Fruit fly (Drosophila melanogaster) whole organism, prepupa: ENCODE results near the gene acj6.
A peak's percentile ranks its signal among the peaks of the same experiment; 100 is the strongest.

Source experiments
- CG11294 ChIP-seq: fragments of 200-800 bp; sonication (Bioruptor generic); IDR thresholded peaks from 2 replicates; pipeline ENCODE4 v1.3.6; 2022; ENCODE audit warnings: missing biosample characterization, missing genetic modification characterization
- CG11902 ChIP-seq: fragments of 200-800 bp; sonication (Bioruptor generic); optimal IDR thresholded peaks from 3 replicates; lab custom pipeline; 2016; ENCODE audit warnings: missing biosample characterization, missing genetic modification characterization
- CG15336 ChIP-seq: fragments of 200-800 bp; sonication (Bioruptor generic); IDR thresholded peaks from 2 replicates; pipeline ENCODE4 v1.3.6; 2022; ENCODE audit warnings: missing biosample characterization, missing genetic modification characterization
- CG1621 ChIP-seq: fragments of 200-800 bp; sonication (Bioruptor generic); optimal IDR thresholded peaks from 3 replicates; lab custom pipeline; 2018; ENCODE audit warnings: missing biosample characterization, mild to moderate bottlenecking, missing genetic modification characterization
- CG16779 ChIP-seq: fragments of 200-800 bp; sonication (Bioruptor generic); optimal IDR thresholded peaks from 3 replicates; lab custom pipeline; 2017; ENCODE audit warnings: missing biosample characterization, mild to moderate bottlenecking, missing genetic modification characterization
- CG3032 ChIP-seq: fragments of 200-800 bp; optimal IDR thresholded peaks from 2 replicates; lab custom pipeline; 2019; ENCODE audit warnings: missing biosample characterization, mild to moderate bottlenecking, missing genetic modification characterization, moderate library complexity
- CG31627 ChIP-seq: fragments of 200-800 bp; sonication (Bioruptor generic); optimal IDR thresholded peaks from 3 replicates; lab custom pipeline; 2016; ENCODE audit warnings: missing biosample characterization, missing genetic modification characterization
- CG32006 ChIP-seq: fragments of 200-800 bp; sonication (Bioruptor generic); optimal IDR thresholded peaks from 3 replicates; lab custom pipeline; 2017; ENCODE audit warnings: missing biosample characterization, mild to moderate bottlenecking, missing genetic modification characterization
- CG34406 ChIP-seq: fragments of 200-800 bp; sonication (Bioruptor generic); optimal IDR thresholded peaks from 3 replicates; lab custom pipeline; 2016; ENCODE audit warnings: missing biosample characterization, missing genetic modification characterization
- CG3919 ChIP-seq: fragments of 200-800 bp; sonication (Bioruptor generic); optimal IDR thresholded peaks from 3 replicates; lab custom pipeline; 2016; ENCODE audit warnings: missing biosample characterization, missing genetic modification characterization
- CG6163 ChIP-seq: fragments of 200-800 bp; sonication (Bioruptor generic); IDR thresholded peaks from 3 replicates; pipeline ENCODE4 v1.3.6; 2022; ENCODE audit warnings: missing biosample characterization, missing genetic modification characterization
- CG6276 ChIP-seq: fragments of 200-800 bp; sonication (Bioruptor generic); optimal IDR thresholded peaks from 2 replicates; lab custom pipeline; 2017; ENCODE audit warnings: missing biosample characterization, mild to moderate bottlenecking, missing genetic modification characterization
- CG6792 ChIP-seq: fragments of 200-800 bp; sonication (Bioruptor generic); optimal IDR thresholded peaks from 3 replicates; lab custom pipeline; 2016; ENCODE audit warnings: missing biosample characterization, missing genetic modification characterization
- CG6808 ChIP-seq: fragments of 200-800 bp; sonication (Bioruptor generic); optimal IDR thresholded peaks from 3 replicates; lab custom pipeline; 2017; ENCODE audit warnings: missing biosample characterization, missing genetic modification characterization, mild to moderate bottlenecking, moderate library complexity, missing genetic modification reagents
- CG6854 ChIP-seq: fragments of 200-800 bp; sonication (Bioruptor generic); optimal IDR thresholded peaks from 2 replicates; lab custom pipeline; 2017; ENCODE audit warnings: missing biosample characterization, mild to moderate bottlenecking, missing genetic modification characterization
- CG7368 ChIP-seq: fragments of 200-800 bp; sonication (Bioruptor generic); optimal IDR thresholded peaks from 3 replicates; lab custom pipeline; 2016; ENCODE audit warnings: missing biosample characterization, missing genetic modification characterization
- CG8319 ChIP-seq: fragments of 200-800 bp; sonication (Bioruptor generic); optimal IDR thresholded peaks from 3 replicates; lab custom pipeline; 2016; ENCODE audit warnings: missing biosample characterization, missing genetic modification characterization
- Eip75B ChIP-seq: fragments of 200-800 bp; sonication (Bioruptor generic); optimal IDR thresholded peaks from 3 replicates; lab custom pipeline; 2016; ENCODE audit warnings: missing biosample characterization, missing genetic modification characterization
- Eip78C ChIP-seq: fragments of 200-800 bp; sonication (Bioruptor generic); peaks from one replicate; lab custom pipeline; 2016; ENCODE audit warnings: missing biosample characterization, missing genetic modification characterization
- Eip93F ChIP-seq: fragments of 200-800 bp; sonication (Bioruptor generic); optimal IDR thresholded peaks from 2 replicates; lab custom pipeline; 2016; ENCODE audit warnings: missing biosample characterization, mild to moderate bottlenecking, missing genetic modification characterization
- Gug ChIP-seq: fragments of 200-800 bp; sonication (Bioruptor generic); IDR thresholded peaks from 2 replicates; pipeline ENCODE4 v1.3.6; 2022; ENCODE audit warnings: missing biosample characterization, missing genetic modification characterization
- Hr38 ChIP-seq: sonication (Bioruptor generic); optimal IDR thresholded peaks from 2 replicates; lab custom pipeline; 2016; ENCODE audit warnings: missing biosample characterization, missing genetic modification characterization
- Hr39 ChIP-seq: fragments of 200-800 bp; sonication (Bioruptor generic); optimal IDR thresholded peaks from 2 replicates; lab custom pipeline; 2016; ENCODE audit warnings: missing biosample characterization, missing genetic modification characterization
- Hr4 ChIP-seq: fragments of 200-800 bp; sonication (Bioruptor generic); optimal IDR thresholded peaks from 3 replicates; lab custom pipeline; 2016; ENCODE audit warnings: missing biosample characterization, missing genetic modification characterization
- Lpt ChIP-seq: fragments of 200-800 bp; sonication (Bioruptor generic); optimal IDR thresholded peaks from 3 replicates; lab custom pipeline; 2016; ENCODE audit warnings: missing biosample characterization, missing genetic modification characterization
- Met ChIP-seq: fragments of 200-800 bp; sonication (Bioruptor generic); optimal IDR thresholded peaks from 3 replicates; lab custom pipeline; 2016; ENCODE audit warnings: missing biosample characterization, missing genetic modification characterization
- OdsH ChIP-seq: fragments of 200-800 bp; sonication (Bioruptor generic); optimal IDR thresholded peaks from 3 replicates; lab custom pipeline; 2016; ENCODE audit warnings: missing biosample characterization, missing genetic modification characterization
- Sox14 ChIP-seq: fragments of 200-800 bp; sonication (Bioruptor generic); optimal IDR thresholded peaks from 3 replicates; lab custom pipeline; 2016; ENCODE audit warnings: missing biosample characterization, missing genetic modification characterization
- Sox15 ChIP-seq: fragments of 200-800 bp; sonication (Bioruptor generic); optimal IDR thresholded peaks from 3 replicates; lab custom pipeline; 2016; ENCODE audit warnings: missing biosample characterization, missing genetic modification characterization
- achi ChIP-seq: fragments of 200-800 bp; sonication (Bioruptor generic); optimal IDR thresholded peaks from 3 replicates; lab custom pipeline; 2016; ENCODE audit warnings: missing biosample characterization, missing genetic modification characterization
- acj6 ChIP-seq: fragments of 200-800 bp; sonication (Bioruptor generic); optimal IDR thresholded peaks from 3 replicates; lab custom pipeline; 2016; ENCODE audit warnings: missing biosample characterization, missing genetic modification characterization
- cyc ChIP-seq: fragments of 200-800 bp; sonication (Bioruptor generic); optimal IDR thresholded peaks from 3 replicates; lab custom pipeline; 2016; ENCODE audit warnings: missing biosample characterization, missing genetic modification characterization
- dsx ChIP-seq: fragments of 200-800 bp; optimal IDR thresholded peaks from 3 replicates; lab custom pipeline; 2019; ENCODE audit warnings: missing biosample characterization, mild to moderate bottlenecking, missing genetic modification characterization, moderate library complexity; ENCODE audit not compliant: poor library complexity, severe bottlenecking
- eg ChIP-seq: fragments of 200-800 bp; sonication (Bioruptor generic); IDR thresholded peaks from 3 replicates; pipeline ENCODE4 v1.3.6; 2022; ENCODE audit warnings: missing biosample characterization, missing genetic modification characterization
- esn ChIP-seq: fragments of 200-800 bp; sonication (Bioruptor generic); optimal IDR thresholded peaks from 2 replicates; lab custom pipeline; 2016; ENCODE audit warnings: missing biosample characterization, mild to moderate bottlenecking, missing genetic modification characterization, moderate library complexity
- fd85E ChIP-seq: fragments of 200-800 bp; sonication (Bioruptor generic); optimal IDR thresholded peaks from 3 replicates; lab custom pipeline; 2016; ENCODE audit warnings: missing biosample characterization, missing genetic modification characterization
- fkh ChIP-seq: fragments of 200-800 bp; sonication (Bioruptor generic); optimal IDR thresholded peaks from 3 replicates; lab custom pipeline; 2017; ENCODE audit warnings: missing biosample characterization, mild to moderate bottlenecking, missing genetic modification characterization, moderate library complexity
- lz ChIP-seq: fragments of 200-800 bp; sonication (Bioruptor generic); optimal IDR thresholded peaks from 3 replicates; lab custom pipeline; 2016; ENCODE audit warnings: missing biosample characterization, missing genetic modification characterization
- net ChIP-seq: fragments of 200-800 bp; sonication (Bioruptor generic); optimal IDR thresholded peaks from 3 replicates; lab custom pipeline; 2016; ENCODE audit warnings: missing biosample characterization, missing genetic modification characterization
- pdm3 ChIP-seq: fragments of 200-800 bp; sonication (Bioruptor generic); optimal IDR thresholded peaks from 3 replicates; lab custom pipeline; 2016; ENCODE audit warnings: missing biosample characterization, missing genetic modification characterization
- salr ChIP-seq, 2 experiments: fragments of 200-800 bp; sonication (Bioruptor generic); optimal IDR thresholded peaks; 3 replicates each; lab custom pipeline; 2016 to 2018; ENCODE audit warnings: missing biosample characterization in 2 of 2, missing genetic modification characterization in 2 of 2, mild to moderate bottlenecking in 1 of 2
- spab ChIP-seq: fragments of 200-800 bp; sonication (Bioruptor generic); optimal IDR thresholded peaks from 2 replicates; lab custom pipeline; 2017; ENCODE audit warnings: missing biosample characterization, mild to moderate bottlenecking, missing genetic modification characterization, missing genetic modification reagents
- ss ChIP-seq, 2 experiments: fragments of 200-800 bp; sonication (Bioruptor generic); optimal IDR thresholded peaks; 2 replicates in 1 of 2; 3 replicates in 1 of 2; lab custom pipeline; 2017 to 2018; ENCODE audit warnings: mild to moderate bottlenecking in 2 of 2, missing biosample characterization in 2 of 2, missing genetic modification characterization in 2 of 2, moderate library complexity in 1 of 2
- svp ChIP-seq: fragments of 200-800 bp; sonication (Bioruptor generic); peaks from one replicate; lab custom pipeline; 2016; ENCODE audit warnings: missing biosample characterization, missing genetic modification characterization
- topi ChIP-seq: fragments of 200-800 bp; sonication (Bioruptor generic); optimal IDR thresholded peaks from 3 replicates; lab custom pipeline; 2016; ENCODE audit warnings: missing biosample characterization, missing genetic modification characterization

The acj6 gene

dm6 chrX:15335845-15336453, 42.9 kb downstream of the acj6 start (continued):
- TF ChIP-seq CG1621 (tag; lab: Kevin White, UChicago): no peak
- TF ChIP-seq, all 60 proteins: peak for 14

dm6 chrX:15334999-15335398, 43.9 kb downstream of the acj6 start:
- TF ChIP-seq CG11294 (GFP tag; lab: Robert Waterston, UW): no peak
- no peak for TF ChIP-seq CG11902 (GFP tag; lab: Kevin White, UChicago)
- peak; percentile 94 for TF ChIP-seq svp (GFP tag; lab: Kevin White, UChicago)
- peak; percentile 36 for TF ChIP-seq Eip78C (GFP tag; lab: Kevin White, UChicago)
- TF ChIP-seq CG3032: no peak
- no peak for TF ChIP-seq fkh (GFP tag; lab: Kevin White, UChicago)
- TF ChIP-seq CG32006: no peak
- no peak for TF ChIP-seq Eip93F (GFP tag; lab: Kevin White, UChicago)

DNA sequence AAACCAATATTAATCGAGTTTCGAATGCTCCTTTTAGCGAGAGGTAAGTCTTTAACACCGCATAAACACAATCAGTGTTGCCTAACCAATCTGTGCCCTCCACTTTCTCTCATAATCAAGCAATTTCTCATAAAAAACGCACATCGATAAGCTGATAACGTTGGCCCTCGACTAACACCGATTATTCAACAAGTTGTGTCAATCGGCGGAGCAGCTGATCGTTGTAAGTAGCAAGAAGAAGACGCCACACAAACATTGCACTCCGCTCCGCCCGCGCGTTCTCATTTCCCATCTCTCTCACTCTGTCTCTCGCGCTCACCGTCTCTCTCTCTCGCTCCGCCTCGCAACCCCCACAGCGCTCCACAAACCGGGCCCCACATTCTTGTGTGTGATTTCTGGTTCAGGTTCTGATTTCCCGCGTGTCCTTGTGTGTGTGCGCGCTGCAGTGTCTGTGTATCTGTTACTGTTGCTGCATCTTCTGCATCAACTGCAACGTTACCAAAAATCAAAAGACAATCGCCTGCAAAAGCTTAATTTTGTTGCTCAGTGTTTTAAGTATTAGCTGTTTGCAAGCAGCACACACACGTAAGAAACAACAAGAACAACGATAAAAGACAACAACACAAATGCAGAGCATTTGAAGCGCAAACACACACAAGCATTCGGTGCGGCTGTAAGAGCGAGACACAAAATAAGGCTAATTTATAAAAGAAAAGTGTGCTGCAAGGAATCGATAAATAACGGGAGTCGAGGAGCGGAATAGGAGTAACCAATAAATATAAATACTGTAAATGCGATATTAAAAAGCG, 45.6 kb downstream of the acj6 start, which contains the start of the genes CG9114 and HDAC6:
Gene CG9114 (minus strand): TSS at position 89 of the 809 bp plus-strand sequence.
Gene HDAC6 (plus strand): TSS at position 245 of the 809 bp plus-strand sequence.
- TF ChIP-seq CG3032: no peak
- TF ChIP-seq eg (GFP tag; lab: Robert Waterston, UW): peak; percentile 38; the same call in 1 of the 3 replicates
- TF ChIP-seq CG8319 (GFP tag; lab: Kevin White, UChicago): no peak
- no peak for TF ChIP-seq CG6854 (GFP tag; lab: Kevin White, UChicago)
- no peak for TF ChIP-seq salr (GFP tag; optimal IDR thresholded peaks at IDR 0.05; lab: Kevin White, UChicago)
- peak; percentile 19 for TF ChIP-seq net (GFP tag; lab: Kevin White, UChicago)
- TF ChIP-seq Eip75B (GFP tag; lab: Kevin White, UChicago): peak; percentile 40
- TF ChIP-seq CG34406 (GFP tag; lab: Kevin White, UChicago): peak; percentile 3
- TF ChIP-seq cyc: no peak
- TF ChIP-seq Lpt: peak; percentile 31
- TF ChIP-seq fkh (GFP tag; lab: Kevin White, UChicago): peak; percentile 68
- TF ChIP-seq CG6808 (GFP tag; lab: Kevin White, UChicago): no peak
- TF ChIP-seq CG6276 (GFP tag; lab: Kevin White, UChicago): no peak
- peak; percentile 12 for TF ChIP-seq CG6792
- no peak for TF ChIP-seq CG16779 (tag; lab: Kevin White, UChicago)
- peak; percentile 10 for TF ChIP-seq lz
- no peak for TF ChIP-seq CG31627
- TF ChIP-seq acj6 (GFP tag; lab: Kevin White, UChicago): no peak
- peak; percentile 35 for TF ChIP-seq Sox14 (GFP tag; lab: Kevin White, UChicago)
- TF ChIP-seq CG7368 (GFP tag; lab: Kevin White, UChicago): peak; percentile 0
- peak; percentile 51 for TF ChIP-seq dsx (GFP tag; lab: Kevin White, UChicago)
- peak; percentile 84 for TF ChIP-seq svp (GFP tag; lab: Kevin White, UChicago)
- no peak for TF ChIP-seq pdm3 (GFP tag; lab: Kevin White, UChicago)
- TF ChIP-seq Eip78C (GFP tag; lab: Kevin White, UChicago): peak; percentile 59
- no peak for TF ChIP-seq Hr38 (GFP tag; lab: Kevin White, UChicago)
- peak; percentile 15 for TF ChIP-seq esn
- peak; percentile 53; the same call in 1 of the 3 replicates for TF ChIP-seq CG6163
- no peak for TF ChIP-seq achi (GFP tag; lab: Kevin White, UChicago)
- TF ChIP-seq Gug (GFP tag; lab: Robert Waterston, UW): 0 out of 2 replicates have a peak, but pooled peaks have one; percentile 13
- no peak for TF ChIP-seq Eip93F (GFP tag; lab: Kevin White, UChicago)
- TF ChIP-seq topi (GFP tag; lab: Kevin White, UChicago): peak; percentile 12
- no peak for TF ChIP-seq OdsH (GFP tag; lab: Kevin White, UChicago)
- no peak for TF ChIP-seq Sox15 (GFP tag; lab: Kevin White, UChicago)
- no peak for TF ChIP-seq Met
- TF ChIP-seq fd85E: no peak
- TF ChIP-seq CG15336 (GFP tag; lab: Robert Waterston, UW): no peak
- no peak for TF ChIP-seq CG11902 (GFP tag; lab: Kevin White, UChicago)
- peak; percentile 3 to 9 for TF ChIP-seq ss (GFP tag; optimal IDR thresholded peaks at IDR 0.05; lab: Kevin White, UChicago)
- TF ChIP-seq CG3919: peak; percentile 27
- TF ChIP-seq CG11294 (GFP tag; lab: Robert Waterston, UW): no peak
- TF ChIP-seq Hr4: no peak
- TF ChIP-seq Hr39 (GFP tag; lab: Kevin White, UChicago): no peak
- TF ChIP-seq spab (GFP tag; lab: Kevin White, UChicago): no peak
